Fruit fly (Drosophila melanogaster) whole organism, wandering third instar larva: ENCODE results near the gene Arl2.

Experiments used
- h ChIP-seq: fragments of 200-800 bp; sonication (Bioruptor generic); optimal IDR thresholded peaks from 3 replicates; lab custom pipeline; 2016; ENCODE audit warnings: missing biosample characterization, mild to moderate bottlenecking, missing genetic modification characterization
- jim ChIP-seq: fragments of 175-275, 200-325 bp; sonication (Bioruptor generic); optimal IDR thresholded peaks from 2 replicates; lab custom pipeline; 2016; ENCODE audit warnings: missing biosample characterization, mild to moderate bottlenecking, missing genetic modification characterization
- psq ChIP-seq: fragments of 200-800 bp; sonication (Bioruptor generic); optimal IDR thresholded peaks from 3 replicates; lab custom pipeline; 2017; ENCODE audit warnings: missing biosample characterization, mild to moderate bottlenecking, missing genetic modification characterization, moderate library complexity

DNA sequence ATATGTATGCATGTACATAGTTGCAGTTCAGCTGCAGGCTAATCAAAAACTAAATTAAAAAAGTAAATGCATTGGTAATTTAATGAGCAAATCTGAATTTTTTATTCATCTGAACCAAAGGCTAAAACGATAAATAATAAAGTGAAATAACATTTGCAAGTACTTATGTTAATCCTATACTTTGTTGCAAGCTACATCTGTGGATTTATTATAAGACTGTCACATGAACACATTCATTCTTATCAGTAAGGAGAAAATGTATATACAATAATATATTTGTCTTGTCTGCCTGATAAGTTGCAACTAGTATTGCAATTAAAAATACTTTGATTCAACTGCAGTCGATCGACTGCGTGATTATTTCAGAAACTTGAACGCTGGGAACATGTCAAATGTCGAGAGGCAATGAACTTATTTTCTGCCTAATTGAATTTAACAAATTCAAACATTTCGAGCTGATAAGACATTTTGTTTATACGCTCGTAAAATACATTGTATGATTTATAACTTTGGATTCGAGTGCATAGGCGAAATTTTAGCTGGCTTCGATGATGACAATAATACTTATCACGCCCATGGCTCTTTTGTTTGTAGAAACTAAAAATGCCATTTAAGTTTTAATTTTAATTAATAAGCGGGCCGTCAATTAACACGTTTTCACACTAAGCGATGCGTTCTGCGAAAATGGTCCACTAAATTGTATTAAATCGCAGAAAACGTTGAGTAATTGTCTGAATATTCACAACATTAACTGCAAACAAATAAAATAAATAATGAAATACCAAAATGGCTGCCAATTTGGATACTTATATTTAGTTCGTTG is 12.7 kb upstream of the Arl2 start:
- TF ChIP-seq psq (GFP tag; lab: Kevin White, UChicago) (no peak), jim (GFP tag; lab: Kevin White, UChicago) (no peak), h (GFP tag; lab: Kevin White, UChicago) (no peak)
